Fruit fly (Drosophila melanogaster) whole organism, pupa: ENCODE measurements around the gene Peritrophin-A.

Experiments used
- CG12605 ChIP-seq: fragments of 200-800 bp; sonication (Bioruptor generic); IDR thresholded peaks from 2 replicates; pipeline ENCODE4 v1.3.6; 2022; ENCODE audit warnings: missing biosample characterization, missing genetic modification characterization
- CG13204 ChIP-seq: fragments of 200-800 bp; sonication (Bioruptor generic); optimal IDR thresholded peaks from 2 replicates; lab custom pipeline; 2018; ENCODE audit warnings: missing biosample characterization, mild to moderate bottlenecking, missing genetic modification characterization, moderate library complexity
- CG15710 ChIP-seq: fragments of 200-800 bp; sonication (Bioruptor generic); optimal IDR thresholded peaks from 2 replicates; lab custom pipeline; 2018; ENCODE audit warnings: missing biosample characterization, mild to moderate bottlenecking, missing genetic modification characterization, moderate library complexity
- D1 ChIP-seq: fragments of 200-800 bp; sonication (Bioruptor generic); optimal IDR thresholded peaks from 2 replicates; lab custom pipeline; 2018; ENCODE audit warnings: missing biosample characterization, mild to moderate bottlenecking, missing genetic modification characterization, moderate library complexity
- EcR ChIP-seq: fragments of 200-800 bp; sonication (Bioruptor generic); optimal IDR thresholded peaks from 3 replicates; lab custom pipeline; 2019; ENCODE audit warnings: missing biosample characterization, missing genetic modification characterization, mild to moderate bottlenecking, moderate library complexity, missing genetic modification reagents
- Pif1A ChIP-seq: fragments of 200-800 bp; sonication (Bioruptor generic); optimal IDR thresholded peaks from 3 replicates; lab custom pipeline; 2016; ENCODE audit warnings: missing biosample characterization, missing genetic modification characterization
- fd96Ca ChIP-seq: fragments of 200-800 bp; sonication (Bioruptor generic); IDR thresholded peaks from 3 replicates; pipeline ENCODE4 v1.3.6; 2022; ENCODE audit warnings: missing biosample characterization, missing genetic modification characterization
- rn ChIP-seq: fragments of 200-800 bp; sonication (Bioruptor generic); IDR thresholded peaks from 2 replicates; pipeline ENCODE4 v1.3.6; 2022; ENCODE audit warnings: missing biosample characterization, missing genetic modification characterization

DNA sequence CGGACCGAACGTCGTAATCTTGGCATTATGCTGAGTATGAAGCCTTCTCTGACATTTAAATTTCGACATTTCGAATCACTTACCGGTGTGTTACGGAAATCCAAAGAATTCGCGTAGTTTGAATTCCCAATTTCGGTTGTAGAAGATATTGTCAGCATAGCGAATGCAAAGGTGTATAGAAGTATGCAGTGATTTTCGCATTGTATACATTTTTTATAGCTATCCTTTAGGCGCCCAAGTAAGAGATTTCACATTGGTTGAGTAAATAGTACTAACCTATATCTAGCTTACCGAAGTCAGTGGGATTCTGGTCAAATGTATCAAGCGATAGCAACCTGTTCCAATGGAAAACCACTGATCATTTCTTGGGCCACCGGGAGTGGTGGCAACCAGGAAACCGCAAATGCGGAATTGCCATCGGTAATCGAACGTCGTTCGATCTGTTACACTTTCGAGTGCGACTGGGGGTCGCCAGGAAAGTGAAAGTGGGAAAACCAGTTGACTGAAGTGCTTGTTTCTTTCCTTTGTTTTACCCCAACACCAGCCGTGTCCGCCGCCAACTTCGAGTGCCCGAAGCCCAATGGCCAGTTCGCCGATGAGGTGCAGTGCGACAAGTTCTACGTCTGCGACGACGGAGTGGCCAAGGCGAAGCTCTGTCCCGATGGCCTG is 3.8 kb upstream of the Peritrophin-A start:
- TF ChIP-seq fd96Ca (no peak), EcR (no peak), rn (no peak), D1 (tag; lab: Kevin White, UChicago) (no peak), CG12605 (GFP tag; lab: Robert Waterston, UW) (no peak), CG13204 (no peak), Pif1A (GFP tag; lab: Kevin White, UChicago) (no peak), CG15710 (tag; lab: Kevin White, UChicago) (no peak)
